Fruit fly (Drosophila melanogaster) whole organism, adult: ENCODE results near the gene sxe2.

Experiments
- CG12768 ChIP-seq: fragments of 200-800 bp; sonication (Bioruptor generic); optimal IDR thresholded peaks from 2 replicates; lab custom pipeline; 2017; ENCODE audit warnings: missing biosample characterization, missing genetic modification characterization, mild to moderate bottlenecking, moderate library complexity, missing genetic modification reagents
- CG1620 ChIP-seq: fragments of 200-800 bp; sonication (Bioruptor generic); optimal IDR thresholded peaks from 2 replicates; lab custom pipeline; 2016; ENCODE audit warnings: missing biosample characterization, missing genetic modification characterization
- CG33017 ChIP-seq: fragments of 200-800 bp; sonication (Bioruptor generic); optimal IDR thresholded peaks from 2 replicates; lab custom pipeline; 2018; ENCODE audit warnings: missing biosample characterization, mild to moderate bottlenecking, missing genetic modification characterization, moderate library complexity
- CG5204 ChIP-seq: fragments of 200-800 bp; sonication (Bioruptor generic); optimal IDR thresholded peaks from 2 replicates; lab custom pipeline; 2016; ENCODE audit warnings: missing biosample characterization, missing genetic modification characterization
- CG7045 ChIP-seq: fragments of 200-800 bp; sonication (Bioruptor generic); optimal IDR thresholded peaks from 2 replicates; lab custom pipeline; 2017; ENCODE audit warnings: missing biosample characterization, mild to moderate bottlenecking, missing genetic modification characterization
- CG7101 ChIP-seq: fragments of 200-800 bp; sonication (Bioruptor generic); optimal IDR thresholded peaks from 2 replicates; lab custom pipeline; 2018; ENCODE audit warnings: missing biosample characterization, mild to moderate bottlenecking, missing genetic modification characterization, moderate library complexity
- Clk ChIP-seq: fragments of 200-800 bp; sonication (Bioruptor generic); optimal IDR thresholded peaks from 2 replicates; lab custom pipeline; 2017; ENCODE audit warnings: missing biosample characterization, missing genetic modification characterization
- Crg-1 ChIP-seq: fragments of 200-800 bp; sonication (Bioruptor generic); optimal IDR thresholded peaks from 2 replicates; lab custom pipeline; 2016; ENCODE audit warnings: missing biosample characterization, missing genetic modification characterization
- Hr96 ChIP-seq: fragments of 200-800 bp; sonication (Bioruptor generic); optimal IDR thresholded peaks from 2 replicates; lab custom pipeline; 2016; ENCODE audit warnings: missing biosample characterization, missing genetic modification characterization
- Mnt ChIP-seq: fragments of 200-800 bp; sonication (Bioruptor generic); optimal IDR thresholded peaks from 2 replicates; lab custom pipeline; 2016; ENCODE audit warnings: missing biosample characterization, mild to moderate bottlenecking, missing genetic modification characterization
- bab1 ChIP-seq: fragments of 200-800 bp; sonication (Bioruptor generic); optimal IDR thresholded peaks from 3 replicates; lab custom pipeline; 2019; ENCODE audit warnings: missing biosample characterization, mild to moderate bottlenecking, missing genetic modification characterization, moderate library complexity
- cic ChIP-seq: fragments of 200-800 bp; sonication (Bioruptor generic); optimal IDR thresholded peaks from 2 replicates; lab custom pipeline; 2017; ENCODE audit warnings: missing biosample characterization, mild to moderate bottlenecking, missing genetic modification characterization, moderate library complexity
- kay ChIP-seq: fragments of 200-800 bp; sonication (Bioruptor generic); peaks from one replicate; lab custom pipeline; 2016; ENCODE audit warnings: missing biosample characterization, missing genetic modification characterization, borderline replicate concordance
- pad ChIP-seq: fragments of 200-800 bp; sonication (Bioruptor generic); optimal IDR thresholded peaks from 3 replicates; lab custom pipeline; 2017; ENCODE audit warnings: missing biosample characterization, missing genetic modification characterization, mild to moderate bottlenecking, moderate library complexity, missing genetic modification reagents

DNA sequence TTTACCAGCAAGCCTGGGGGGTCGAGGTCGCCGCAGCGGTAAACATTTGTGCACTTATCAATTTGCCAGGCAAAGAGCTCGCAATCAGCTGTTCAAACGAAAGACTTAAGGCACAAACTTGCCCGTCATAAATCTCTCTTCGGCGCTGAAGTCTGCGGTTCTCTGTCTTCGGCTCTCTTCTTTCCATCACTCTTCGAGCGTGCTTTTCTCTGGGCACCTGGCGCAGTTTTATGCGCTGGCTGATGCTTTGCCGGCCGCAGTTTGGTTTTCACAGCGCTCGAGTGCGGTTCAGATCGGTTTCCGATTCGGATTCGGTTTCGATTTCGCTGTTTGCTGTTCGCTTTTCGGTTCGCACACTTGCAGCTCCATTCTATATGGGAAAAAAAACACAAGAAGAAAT, 44.8 kb downstream of the sxe2 start:
- TF ChIP-seq CG5204 (GFP tag; lab: Kevin White, UChicago) (no peak), CG7101 (no peak), Hr96 (no peak), Clk (no peak), CG12768 (GFP tag; lab: Kevin White, UChicago) (no peak), CG7045 (GFP tag; lab: Kevin White, UChicago) (no peak), CG1620 (GFP tag; lab: Kevin White, UChicago) (no peak), kay (GFP tag; lab: Kevin White, UChicago) (no peak), pad (GFP tag; lab: Kevin White, UChicago) (no peak), Crg-1 (no peak), Mnt (no peak), bab1 (no peak), CG33017 (tag; lab: Kevin White, UChicago) (no peak), cic (GFP tag; lab: Kevin White, UChicago) (no peak)
